Worm (Caenorhabditis elegans) whole organism, midembryonic: ENCODE measurements around the gene msp-50.

Experiments
- T22C8.4 ChIP-seq: fragments of 200-800 bp; sonication (Bioruptor generic); IDR thresholded peaks from 2 replicates; pipeline ENCODE4 v1.3.6; 2022; ENCODE audit warnings: missing genetic modification characterization, missing compliant biosample characterization
- cog-1 ChIP-seq: sonication (generic microtip); optimal IDR thresholded peaks from 2 replicates; lab custom pipeline; 2016; ENCODE audit warnings: missing genetic modification characterization, missing compliant biosample characterization
- flt-1 ChIP-seq: fragments of 200-800 bp; sonication (Bioruptor generic); IDR thresholded peaks from 2 replicates; pipeline ENCODE4 v1.3.6; 2022; ENCODE audit warnings: missing genetic modification characterization, missing compliant biosample characterization
- klf-2 ChIP-seq: fragments of 200-800 bp; sonication (Bioruptor generic); conservative IDR thresholded peaks from 2 replicates; pipeline ENCODE4 v1.3.6; 2022; ENCODE audit warnings: missing genetic modification reagents, missing genetic modification characterization, missing compliant biosample characterization
- med-1 ChIP-seq: sonication (generic microtip); optimal IDR thresholded peaks from 2 replicates; lab custom pipeline; 2017; ENCODE audit warnings: missing genetic modification characterization, mild to moderate bottlenecking, missing compliant biosample characterization, antibody characterized with exemption, missing genetic modification reagents; ENCODE audit not compliant: insufficient read depth

- TF ChIP-seq klf-2 (GFP tag; lab: Robert Waterston, UW) (no peak), cog-1 (tag; lab: Kevin White, UChicago) (no peak), T22C8.4 (no peak), med-1 (GFP tag; lab: Kevin White, UChicago) (no peak), flt-1 (GFP tag; lab: Robert Waterston, UW) (no peak)
Observed at ce11 chrII:5199497-5199896, at the start of gene msp-50.
